Fruit fly (Drosophila melanogaster) whole organism, prepupa: Measurements from ENCODE around the gene CG42263.
A peak's percentile ranks its signal among the peaks of the same experiment; 100 is the strongest.

ENCODE experiments used
- Blimp-1 ChIP-seq: fragments of 200-800 bp; sonication (Bioruptor generic); optimal IDR thresholded peaks from 3 replicates; lab custom pipeline; 2017; ENCODE audit warnings: missing biosample characterization, missing genetic modification characterization, mild to moderate bottlenecking, moderate library complexity, missing genetic modification reagents
- CG10631 ChIP-seq: fragments of 200-800 bp; sonication (Bioruptor generic); optimal IDR thresholded peaks from 2 replicates; lab custom pipeline; 2016; ENCODE audit warnings: missing biosample characterization, missing genetic modification characterization
- CG11762 ChIP-seq: fragments of 200-800 bp; sonication (Bioruptor generic); optimal IDR thresholded peaks from 3 replicates; lab custom pipeline; 2016; ENCODE audit warnings: missing biosample characterization, missing genetic modification characterization; ENCODE audit not compliant: insufficient read depth
- CG32006 ChIP-seq: fragments of 200-800 bp; sonication (Bioruptor generic); optimal IDR thresholded peaks from 3 replicates; lab custom pipeline; 2017; ENCODE audit warnings: missing biosample characterization, mild to moderate bottlenecking, missing genetic modification characterization
- CG3919 ChIP-seq: fragments of 200-800 bp; sonication (Bioruptor generic); optimal IDR thresholded peaks from 3 replicates; lab custom pipeline; 2016; ENCODE audit warnings: missing biosample characterization, missing genetic modification characterization
- CG6163 ChIP-seq: fragments of 200-800 bp; sonication (Bioruptor generic); IDR thresholded peaks from 3 replicates; pipeline ENCODE4 v1.3.6; 2022; ENCODE audit warnings: missing biosample characterization, missing genetic modification characterization
- CG6792 ChIP-seq: fragments of 200-800 bp; sonication (Bioruptor generic); optimal IDR thresholded peaks from 3 replicates; lab custom pipeline; 2016; ENCODE audit warnings: missing biosample characterization, missing genetic modification characterization
- CG6854 ChIP-seq: fragments of 200-800 bp; sonication (Bioruptor generic); optimal IDR thresholded peaks from 2 replicates; lab custom pipeline; 2017; ENCODE audit warnings: missing biosample characterization, mild to moderate bottlenecking, missing genetic modification characterization
- CG7368 ChIP-seq: fragments of 200-800 bp; sonication (Bioruptor generic); optimal IDR thresholded peaks from 3 replicates; lab custom pipeline; 2016; ENCODE audit warnings: missing biosample characterization, missing genetic modification characterization
- CG8319 ChIP-seq: fragments of 200-800 bp; sonication (Bioruptor generic); optimal IDR thresholded peaks from 3 replicates; lab custom pipeline; 2016; ENCODE audit warnings: missing biosample characterization, missing genetic modification characterization
- CG9139 ChIP-seq: fragments of 200-800 bp; sonication (Bioruptor generic); optimal IDR thresholded peaks from 3 replicates; lab custom pipeline; 2017; ENCODE audit warnings: missing biosample characterization, mild to moderate bottlenecking, missing genetic modification characterization
- Eip78C ChIP-seq: fragments of 200-800 bp; sonication (Bioruptor generic); peaks from one replicate; lab custom pipeline; 2016; ENCODE audit warnings: missing biosample characterization, missing genetic modification characterization
- Eip93F ChIP-seq: fragments of 200-800 bp; sonication (Bioruptor generic); optimal IDR thresholded peaks from 2 replicates; lab custom pipeline; 2016; ENCODE audit warnings: missing biosample characterization, mild to moderate bottlenecking, missing genetic modification characterization
- Ets21C ChIP-seq: fragments of 200-800 bp; sonication (Bioruptor generic); optimal IDR thresholded peaks from 3 replicates; lab custom pipeline; 2016; ENCODE audit warnings: missing biosample characterization, missing genetic modification characterization
- Hr39 ChIP-seq: fragments of 200-800 bp; sonication (Bioruptor generic); optimal IDR thresholded peaks from 2 replicates; lab custom pipeline; 2016; ENCODE audit warnings: missing biosample characterization, missing genetic modification characterization
- Hr4 ChIP-seq: fragments of 200-800 bp; sonication (Bioruptor generic); optimal IDR thresholded peaks from 3 replicates; lab custom pipeline; 2016; ENCODE audit warnings: missing biosample characterization, missing genetic modification characterization
- Met ChIP-seq: fragments of 200-800 bp; sonication (Bioruptor generic); optimal IDR thresholded peaks from 3 replicates; lab custom pipeline; 2016; ENCODE audit warnings: missing biosample characterization, missing genetic modification characterization
- Sox102F ChIP-seq: fragments of 200-800 bp; sonication (Bioruptor generic); optimal IDR thresholded peaks from 2 replicates; lab custom pipeline; 2016; ENCODE audit warnings: missing biosample characterization, mild to moderate bottlenecking, missing genetic modification characterization
- Sox15 ChIP-seq: fragments of 200-800 bp; sonication (Bioruptor generic); optimal IDR thresholded peaks from 3 replicates; lab custom pipeline; 2016; ENCODE audit warnings: missing biosample characterization, missing genetic modification characterization
- cyc ChIP-seq: fragments of 200-800 bp; sonication (Bioruptor generic); optimal IDR thresholded peaks from 3 replicates; lab custom pipeline; 2016; ENCODE audit warnings: missing biosample characterization, missing genetic modification characterization
- dac ChIP-seq: fragments of 200-800 bp; sonication (Bioruptor generic); optimal IDR thresholded peaks from 2 replicates; lab custom pipeline; 2017; ENCODE audit warnings: missing biosample characterization, mild to moderate bottlenecking, missing genetic modification characterization
- dsx ChIP-seq: fragments of 200-800 bp; optimal IDR thresholded peaks from 3 replicates; lab custom pipeline; 2019; ENCODE audit warnings: missing biosample characterization, mild to moderate bottlenecking, missing genetic modification characterization, moderate library complexity; ENCODE audit not compliant: poor library complexity, severe bottlenecking
- eg ChIP-seq: fragments of 200-800 bp; sonication (Bioruptor generic); IDR thresholded peaks from 3 replicates; pipeline ENCODE4 v1.3.6; 2022; ENCODE audit warnings: missing biosample characterization, missing genetic modification characterization
- esn ChIP-seq: fragments of 200-800 bp; sonication (Bioruptor generic); optimal IDR thresholded peaks from 2 replicates; lab custom pipeline; 2016; ENCODE audit warnings: missing biosample characterization, mild to moderate bottlenecking, missing genetic modification characterization, moderate library complexity
- fd85E ChIP-seq: fragments of 200-800 bp; sonication (Bioruptor generic); optimal IDR thresholded peaks from 3 replicates; lab custom pipeline; 2016; ENCODE audit warnings: missing biosample characterization, missing genetic modification characterization
- lz ChIP-seq: fragments of 200-800 bp; sonication (Bioruptor generic); optimal IDR thresholded peaks from 3 replicates; lab custom pipeline; 2016; ENCODE audit warnings: missing biosample characterization, missing genetic modification characterization
- net ChIP-seq: fragments of 200-800 bp; sonication (Bioruptor generic); optimal IDR thresholded peaks from 3 replicates; lab custom pipeline; 2016; ENCODE audit warnings: missing biosample characterization, missing genetic modification characterization
- pdm3 ChIP-seq: fragments of 200-800 bp; sonication (Bioruptor generic); optimal IDR thresholded peaks from 3 replicates; lab custom pipeline; 2016; ENCODE audit warnings: missing biosample characterization, missing genetic modification characterization
- salr ChIP-seq, 2 experiments: fragments of 200-800 bp; sonication (Bioruptor generic); optimal IDR thresholded peaks; 3 replicates each; lab custom pipeline; 2016 to 2018; ENCODE audit warnings: missing biosample characterization in 2 of 2, missing genetic modification characterization in 2 of 2, mild to moderate bottlenecking in 1 of 2
- svp ChIP-seq: fragments of 200-800 bp; sonication (Bioruptor generic); peaks from one replicate; lab custom pipeline; 2016; ENCODE audit warnings: missing biosample characterization, missing genetic modification characterization
- topi ChIP-seq: fragments of 200-800 bp; sonication (Bioruptor generic); optimal IDR thresholded peaks from 3 replicates; lab custom pipeline; 2016; ENCODE audit warnings: missing biosample characterization, missing genetic modification characterization
- vri ChIP-seq: fragments of 200-800 bp; sonication (Bioruptor generic); optimal IDR thresholded peaks from 3 replicates; lab custom pipeline; 2016; ENCODE audit warnings: missing biosample characterization, mild to moderate bottlenecking, missing genetic modification characterization

CG42263 gene

DNA sequence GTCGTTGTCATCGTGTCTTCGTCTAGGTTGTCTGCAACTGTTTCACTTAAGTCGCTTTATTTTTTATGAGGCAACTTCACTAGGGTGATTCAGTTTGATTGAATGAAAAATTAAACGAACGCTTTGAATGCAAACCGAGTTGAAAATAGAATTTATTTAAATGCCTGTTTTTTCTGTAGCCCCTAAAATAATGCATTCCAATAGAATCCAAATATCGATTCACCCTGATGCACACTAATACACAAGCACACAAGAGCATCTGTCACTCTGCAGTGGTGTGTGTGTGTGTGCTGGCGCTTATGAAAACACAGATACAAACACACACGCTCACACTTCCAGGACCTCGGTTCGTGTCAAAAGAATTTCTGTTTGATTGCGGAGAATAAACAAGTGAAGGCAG, 6.2 kb upstream of the CG42263 start (continued):
- no peak for TF ChIP-seq Sox15
- peak; percentile 39 for TF ChIP-seq pdm3 (GFP tag; lab: Kevin White, UChicago)
- peak; percentile 25 for TF ChIP-seq CG32006 (GFP tag; lab: Kevin White, UChicago)
- TF ChIP-seq Eip93F (GFP tag; lab: Kevin White, UChicago) = no peak
- TF ChIP-seq net (GFP tag; lab: Kevin White, UChicago) = peak; percentile 28
- peak; percentile 17 for TF ChIP-seq CG6792 (GFP tag; lab: Kevin White, UChicago)
- TF ChIP-seq CG6163 (GFP tag; lab: Robert Waterston, UW) = no peak
- peak; percentile 23 for TF ChIP-seq Met (GFP tag; lab: Kevin White, UChicago)
- TF ChIP-seq Blimp-1 (GFP tag; lab: Kevin White, UChicago) = no peak
- peak; percentile 41 for TF ChIP-seq svp (GFP tag; lab: Kevin White, UChicago)
- TF ChIP-seq esn (GFP tag; lab: Kevin White, UChicago) = no peak
- peak; percentile 75 for TF ChIP-seq Eip78C

DNA sequence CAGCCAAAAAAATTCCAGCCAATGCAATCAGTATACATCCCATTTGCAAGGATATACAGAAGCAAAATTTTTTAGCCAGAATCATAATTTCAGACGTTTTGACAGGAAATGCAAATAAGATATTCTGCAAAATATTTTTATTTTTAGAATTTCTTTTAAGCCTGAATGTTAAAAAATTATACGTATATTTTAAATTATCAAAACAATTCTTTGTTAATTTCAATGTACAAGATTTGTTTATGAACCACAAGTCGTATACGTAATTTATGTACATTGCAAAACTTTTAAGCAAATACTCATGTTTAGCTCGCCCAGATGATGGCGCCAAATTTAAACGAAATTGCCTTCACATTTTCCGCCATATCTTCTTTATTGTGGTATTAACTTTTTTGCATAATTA, 1.2 kb downstream of the CG42263 start, which contains the start of gene CG42654:
CG42654 (minus strand) TSS at position 101 of the 400 bp plus-strand sequence.
- TF ChIP-seq cyc (GFP tag; lab: Kevin White, UChicago) (no peak), pdm3 (GFP tag; lab: Kevin White, UChicago) (no peak), vri (GFP tag; lab: Kevin White, UChicago) (no peak), CG9139 (GFP tag; lab: Kevin White, UChicago) (no peak)

DNA sequence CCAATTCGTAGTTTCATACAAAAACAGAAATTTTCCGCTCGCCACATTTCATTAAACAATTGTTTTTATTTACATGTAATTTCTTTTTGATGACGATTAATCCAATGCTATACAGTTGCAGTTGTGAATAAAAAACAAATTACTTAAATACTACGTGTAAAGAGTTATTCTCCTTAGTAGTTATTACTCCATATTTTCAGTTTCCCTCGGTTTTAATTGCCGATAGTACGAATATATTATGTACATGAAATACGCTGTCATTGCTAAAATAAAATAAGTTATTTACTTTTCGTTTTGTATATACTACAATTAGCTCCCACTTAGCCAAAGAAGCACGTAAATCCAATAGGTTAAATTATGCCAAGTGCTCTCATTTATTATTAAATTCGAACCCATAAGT, 2.0 kb downstream of the CG42263 start, which contains the start of gene CG42655:
CG42655 (minus strand) TSS at position 101 of the 400 bp plus-strand sequence.
- TF ChIP-seq cyc (GFP tag; lab: Kevin White, UChicago) = no peak

DNA sequence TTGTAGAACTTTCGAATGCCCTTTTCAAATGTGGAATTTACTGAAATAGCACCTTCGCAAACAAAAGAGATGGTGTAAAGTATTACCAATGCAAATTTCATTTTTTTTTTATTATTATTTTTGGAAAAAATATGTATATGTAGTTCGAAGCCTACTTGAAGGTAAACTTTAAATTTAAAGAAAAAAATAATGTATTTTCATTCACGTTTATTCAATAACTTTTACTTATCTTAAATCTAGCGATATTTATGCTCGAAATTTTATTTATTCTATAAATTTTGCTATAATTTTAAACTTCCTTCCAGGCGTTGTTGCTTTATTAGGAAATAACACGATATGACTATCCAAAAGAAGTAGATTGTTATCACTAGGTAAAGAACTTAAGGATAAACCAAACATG, 2.9 kb downstream of the CG42263 start, which contains the start of gene CG33710:
CG33710 (minus strand) TSS at position 101 of the 400 bp plus-strand sequence.
- no peak for TF ChIP-seq Hr4 (GFP tag; lab: Kevin White, UChicago)
- TF ChIP-seq Sox102F = no peak
- TF ChIP-seq CG8319 (GFP tag; lab: Kevin White, UChicago) = no peak
- no peak for TF ChIP-seq svp (GFP tag; lab: Kevin White, UChicago)
- no peak for TF ChIP-seq Ets21C (GFP tag; lab: Kevin White, UChicago)
- no peak for TF ChIP-seq lz (GFP tag; lab: Kevin White, UChicago)
- TF ChIP-seq fd85E (GFP tag; lab: Kevin White, UChicago) = no peak

DNA sequence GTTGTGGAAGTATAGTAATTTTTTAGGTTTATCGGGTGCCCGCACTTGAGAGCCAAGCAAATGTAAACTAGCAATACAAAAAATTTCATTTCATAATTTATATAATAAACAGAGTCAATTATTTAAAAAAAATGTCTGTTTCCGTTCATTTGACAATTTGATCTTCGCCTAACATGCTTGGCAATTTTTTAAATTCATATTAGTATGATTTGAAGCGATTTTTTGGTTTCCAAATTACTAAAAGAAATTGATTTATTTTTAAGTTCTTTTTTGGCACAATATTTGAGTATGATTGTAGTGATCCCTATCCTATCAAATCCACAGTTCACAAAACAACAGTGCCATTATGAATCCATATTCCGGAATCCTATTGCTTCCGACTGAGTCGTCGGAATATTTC, 3.7 kb downstream of the CG42263 start, which contains the start of gene CG34258:
CG34258 (minus strand) TSS at position 101 of the 400 bp plus-strand sequence.
- no peak for TF ChIP-seq CG9139 (GFP tag; lab: Kevin White, UChicago)
- TF ChIP-seq Hr39 (GFP tag; lab: Kevin White, UChicago) = no peak
- TF ChIP-seq salr (GFP tag; optimal IDR thresholded peaks at IDR 0.05; lab: Kevin White, UChicago) = no peak
- no peak for TF ChIP-seq CG6854
- TF ChIP-seq dac (GFP tag; lab: Kevin White, UChicago) = no peak
- TF ChIP-seq CG7368 (GFP tag; lab: Kevin White, UChicago) = no peak
- no peak for TF ChIP-seq Blimp-1 (GFP tag; lab: Kevin White, UChicago)

DNA sequence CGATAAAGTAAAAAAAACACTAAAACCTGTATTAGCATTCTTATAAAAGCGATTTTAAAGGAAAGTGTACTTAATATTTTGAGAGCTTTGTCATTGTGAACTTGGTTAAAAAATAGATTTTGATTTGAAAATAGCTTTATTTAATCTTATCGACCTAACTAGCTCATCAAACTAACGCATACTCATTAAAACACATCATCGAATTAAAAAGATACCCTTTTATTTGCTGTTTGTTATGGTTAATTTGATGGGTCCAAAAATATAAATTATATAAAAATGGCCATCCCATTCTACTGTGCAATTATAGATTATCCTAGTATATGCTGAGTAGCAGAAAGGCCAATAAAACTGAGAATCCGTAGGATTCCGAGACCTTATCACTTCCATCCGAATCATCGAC, 4.6 kb downstream of the CG42263 start, which contains the start of gene CG32219:
CG32219 (minus strand) TSS at position 101 of the 400 bp plus-strand sequence.
- TF ChIP-seq CG3919 (GFP tag; lab: Kevin White, UChicago) = no peak
- TF ChIP-seq dsx (GFP tag; lab: Kevin White, UChicago) = no peak
- TF ChIP-seq CG11762 = no peak
- no peak for TF ChIP-seq eg (GFP tag; lab: Robert Waterston, UW)
- no peak for TF ChIP-seq topi (GFP tag; lab: Kevin White, UChicago)
- TF ChIP-seq CG10631 (GFP tag; lab: Kevin White, UChicago) = no peak
